Fruit fly (Drosophila melanogaster) ovary, adult (tissue): Measurements from ENCODE around the gene CG16717.

Experiments
- CG17801 ChIP-seq: fragments of 200-800 bp; optimal IDR thresholded peaks from 2 replicates; lab custom pipeline; 2019; ENCODE audit warnings: missing biosample characterization, mild to moderate bottlenecking, missing genetic modification characterization, moderate library complexity; ENCODE audit not compliant: partially characterized antibody

CG16717 gene

DNA sequence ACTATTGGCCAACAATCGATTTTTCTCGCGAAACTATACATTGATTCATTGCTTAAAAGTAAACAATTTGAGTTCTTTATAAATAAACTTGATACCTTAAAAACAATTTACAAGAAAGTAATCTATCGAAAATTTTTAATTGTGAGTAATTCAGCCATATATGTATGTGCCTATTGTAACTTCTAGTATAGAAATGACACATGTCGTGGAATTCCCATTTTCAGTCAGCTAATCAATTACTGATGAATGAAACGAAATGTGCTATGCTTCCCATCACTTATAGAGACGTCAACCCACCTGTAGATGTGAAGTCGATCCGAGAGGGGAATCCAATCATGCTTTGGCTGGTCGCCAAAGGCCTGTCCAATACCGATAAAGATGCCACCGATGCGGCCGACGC, 32.2 kb downstream of the CG16717 start:
- TF ChIP-seq CG17801 (GFP tag; lab: Kevin White, UChicago): no peak

DNA sequence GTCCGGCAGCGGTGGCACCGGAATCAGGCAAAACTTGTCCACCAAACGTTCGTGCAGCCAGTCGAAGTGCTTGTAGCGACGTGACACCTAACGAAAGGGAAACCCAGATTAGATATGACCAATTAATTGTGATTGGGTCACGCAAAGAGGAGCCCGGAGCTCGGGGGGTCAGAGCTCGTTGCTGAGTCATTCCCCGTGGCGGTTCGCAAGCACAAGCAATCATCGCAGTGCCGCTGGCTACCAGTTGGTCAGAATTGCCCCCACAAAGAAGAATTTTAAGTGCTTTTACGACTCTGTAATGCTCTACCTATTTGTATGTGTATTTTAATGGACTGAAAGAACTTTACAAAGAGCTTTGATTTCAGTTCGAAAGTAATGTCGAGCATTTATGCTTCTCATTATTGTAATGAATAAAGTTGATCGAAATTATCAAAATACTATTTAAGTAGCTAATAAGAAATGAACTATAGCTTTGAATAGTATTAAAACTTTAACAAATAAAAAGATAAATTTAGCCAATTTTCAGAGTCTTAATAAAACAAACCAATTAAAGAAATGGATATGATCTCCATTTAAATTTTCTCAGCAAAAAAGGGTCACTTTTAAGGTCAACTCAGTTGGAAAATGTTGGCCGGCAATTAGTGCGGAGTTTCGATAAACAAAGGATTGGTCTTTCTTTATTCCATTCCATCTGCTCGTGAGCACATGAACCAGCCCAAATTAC, 33.2 kb downstream of the CG16717 start:
- TF ChIP-seq CG17801 (GFP tag; lab: Kevin White, UChicago): no peak

DNA sequence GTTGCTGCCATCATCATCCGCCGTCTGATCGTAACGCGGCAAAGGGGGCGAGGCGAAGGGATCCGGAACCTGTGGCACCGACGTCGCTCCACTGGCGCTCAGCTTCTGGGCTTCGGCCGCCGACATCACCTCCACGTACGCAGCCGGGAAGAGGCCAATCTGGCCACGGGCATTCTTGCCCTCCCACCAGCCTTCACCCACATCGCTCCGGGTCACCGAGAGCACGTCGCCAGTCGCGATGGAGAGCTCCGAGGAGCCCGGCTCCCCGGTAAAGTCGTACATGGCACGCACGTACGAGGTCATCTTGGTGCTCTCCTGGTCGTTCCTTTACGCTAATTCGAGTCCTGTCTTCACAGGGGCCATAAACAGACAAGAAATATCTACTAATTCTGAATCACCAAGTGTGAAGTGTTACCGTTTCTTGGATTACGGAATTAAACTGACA, 34.4 kb downstream of the CG16717 start, which contains the start of gene SH3PX1:
SH3PX1 (minus strand) TSS at position 445 of the 445 bp plus-strand sequence.
- TF ChIP-seq CG17801 (GFP tag; lab: Kevin White, UChicago): no peak

DNA sequence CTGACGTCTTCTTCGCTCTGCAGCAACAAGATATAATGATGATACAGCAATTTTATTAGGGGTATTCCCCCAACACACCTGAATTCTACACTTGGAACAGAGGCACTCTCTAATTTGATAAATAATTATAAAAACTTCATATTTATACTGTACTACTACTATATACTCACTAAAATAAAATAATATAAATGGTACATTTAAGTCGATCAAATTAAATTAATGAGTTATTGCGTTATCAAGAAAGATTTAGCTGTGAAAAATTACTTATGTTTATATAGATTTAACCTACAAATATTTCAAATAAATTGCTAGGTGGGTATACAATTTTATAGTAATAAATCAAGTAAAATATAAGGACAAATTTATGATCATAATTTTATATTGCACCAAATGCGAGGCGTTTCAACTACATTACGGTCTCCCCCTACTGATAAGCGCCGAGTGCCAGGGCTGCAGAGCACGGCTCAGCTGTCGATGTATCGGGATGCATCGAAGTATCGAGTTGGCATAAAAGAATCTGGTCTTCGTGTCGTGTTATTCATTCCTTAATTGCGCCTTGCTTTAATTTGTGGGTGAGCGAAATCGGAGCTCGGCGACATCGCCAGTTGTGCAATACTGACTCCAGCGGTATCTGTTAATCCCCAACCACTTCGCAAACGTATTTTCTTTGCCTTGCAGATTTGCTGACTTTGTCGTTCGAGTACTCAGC, 35.0 kb downstream of the CG16717 start, which contains the start of gene vsg:
vsg (plus strand) TSS at position 497 of the 709 bp plus-strand sequence.
- peak; percentile 66 for TF ChIP-seq CG17801 (GFP tag; lab: Kevin White, UChicago)

DNA sequence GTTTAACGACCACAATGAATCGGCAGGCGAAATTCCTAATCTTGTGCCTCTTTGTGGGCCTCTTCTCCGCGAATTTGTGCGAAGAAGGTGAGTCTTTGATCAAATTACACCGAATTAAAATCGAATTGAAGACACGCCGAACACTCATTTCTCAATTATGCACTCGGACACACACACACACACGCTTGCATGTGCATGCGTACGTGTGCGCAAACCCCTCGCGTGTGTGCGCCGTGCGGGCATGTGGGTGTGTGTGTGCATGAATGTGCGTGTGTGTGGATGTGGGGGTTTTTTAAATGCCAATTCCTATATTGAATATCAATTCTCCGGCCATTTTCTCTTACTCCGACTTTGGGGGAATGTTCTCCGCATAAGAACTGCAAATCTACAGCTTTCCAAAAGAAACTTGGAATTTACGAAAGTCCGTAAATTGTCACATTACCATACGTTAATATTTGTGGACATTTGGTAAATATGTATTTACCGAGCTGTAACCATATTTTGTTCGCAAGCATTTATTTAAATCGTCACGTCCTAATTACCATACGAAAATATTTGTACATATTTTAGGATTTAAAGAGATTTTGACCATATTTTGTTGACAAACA, 35.6 kb downstream of the CG16717 start:
- TF ChIP-seq CG17801 (GFP tag; lab: Kevin White, UChicago): no peak

DNA sequence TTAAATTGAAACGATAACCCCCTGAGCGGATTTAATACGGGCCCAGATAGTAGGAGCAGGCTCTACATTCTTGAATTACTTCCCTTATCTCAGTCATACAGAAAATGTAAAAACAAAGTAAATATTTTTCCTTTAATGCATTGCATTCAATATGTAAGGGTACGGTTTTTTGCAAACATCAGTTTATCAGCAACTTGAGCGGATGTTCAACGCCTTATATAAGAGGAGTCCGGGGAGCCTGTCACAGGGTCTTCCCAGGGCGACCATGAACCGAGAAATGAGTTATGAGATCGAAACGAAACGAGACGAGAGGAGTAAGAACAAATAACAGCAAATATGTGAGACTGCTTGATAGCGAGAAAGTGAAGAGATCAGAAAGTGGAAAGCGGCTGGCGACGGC, 37.6 kb downstream of the CG16717 start:
- TF ChIP-seq CG17801 (GFP tag; lab: Kevin White, UChicago): no peak

DNA sequence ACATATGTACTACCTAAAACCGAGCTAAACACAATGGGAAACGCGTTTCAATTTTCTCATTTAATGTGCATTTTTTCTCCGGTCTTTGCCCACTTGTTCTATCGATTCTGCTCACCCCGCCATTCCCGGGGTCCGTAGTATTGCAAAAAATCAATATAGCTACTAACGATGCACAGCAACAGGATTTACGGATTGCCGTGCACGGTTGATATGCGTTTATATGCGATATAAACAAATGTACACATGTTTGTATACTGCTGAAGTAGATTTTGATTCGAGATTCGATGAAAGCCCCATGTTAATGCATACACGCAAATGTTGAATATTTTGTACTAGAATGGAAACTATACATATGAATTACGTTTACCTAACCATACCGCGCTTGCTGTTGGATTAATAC, 38.1 kb downstream of the CG16717 start:
- no peak for TF ChIP-seq CG17801 (GFP tag; lab: Kevin White, UChicago)

DNA sequence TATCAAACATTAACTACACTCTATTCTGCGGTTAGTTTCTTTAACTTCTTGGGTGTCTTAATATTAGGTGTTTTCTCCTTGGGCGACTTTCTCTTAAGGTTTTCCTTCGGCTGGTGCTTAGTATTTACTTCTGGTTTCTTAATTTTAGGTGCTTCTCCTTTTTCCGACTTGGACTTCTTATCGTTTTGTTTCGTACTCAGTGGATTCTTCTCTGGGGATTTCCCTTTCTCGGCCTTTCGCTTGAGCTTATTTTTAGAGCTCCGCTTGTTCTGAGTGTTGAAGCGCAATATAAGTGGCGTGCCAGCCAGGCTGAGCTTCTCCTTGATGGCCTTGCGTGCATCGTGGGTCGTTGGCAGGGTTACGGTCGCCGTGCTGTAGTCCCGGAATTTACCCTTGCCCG, 38.8 kb downstream of the CG16717 start:
- TF ChIP-seq CG17801 (GFP tag; lab: Kevin White, UChicago): no peak

DNA sequence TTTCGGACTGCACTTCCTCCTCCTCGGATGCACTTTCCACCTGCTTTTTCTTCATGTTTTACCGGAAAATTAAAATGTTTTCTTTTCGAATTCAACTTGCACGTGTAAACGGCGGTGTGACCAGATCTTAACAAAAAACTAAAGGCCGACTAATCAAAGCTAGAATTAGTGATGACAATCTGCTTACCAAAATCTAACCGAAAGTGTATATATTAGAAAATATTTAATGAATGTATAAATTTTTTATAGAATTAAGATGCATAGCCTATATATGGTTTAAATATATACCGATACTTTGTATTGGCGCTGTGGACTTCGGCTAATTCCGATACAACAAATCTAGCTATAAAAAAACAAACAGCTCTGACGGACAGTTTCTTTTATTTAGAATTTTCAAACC, 39.9 kb downstream of the CG16717 start, which contains the start of the genes CG18178 and CG14174:
CG18178 (minus strand) TSS at position 216 of the 400 bp plus-strand sequence.
CG14174 (plus strand) TSS at position 400 of the 400 bp plus-strand sequence.
- TF ChIP-seq CG17801 (GFP tag; lab: Kevin White, UChicago): peak; percentile 78

DNA sequence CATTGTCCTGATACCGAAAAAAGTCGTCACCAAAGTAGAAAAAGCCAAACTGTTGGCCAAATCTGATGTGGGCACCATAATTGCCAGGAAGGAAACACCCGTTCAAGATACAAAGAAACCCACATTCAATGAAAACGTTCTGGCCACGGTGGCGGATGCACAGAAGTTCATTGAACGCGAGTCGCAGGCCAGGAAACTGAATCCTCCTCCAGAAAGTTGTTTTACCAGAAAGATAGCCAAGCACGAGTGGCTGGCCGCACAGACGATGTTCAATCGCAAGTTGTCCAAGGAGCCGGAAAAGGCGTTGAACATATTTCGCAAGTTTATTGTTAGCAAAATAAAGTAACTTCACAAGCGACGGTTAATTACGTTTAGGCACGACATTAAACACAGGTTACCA, 41.1 kb downstream of the CG16717 start:
- TF ChIP-seq CG17801 (GFP tag; lab: Kevin White, UChicago): no peak

DNA sequence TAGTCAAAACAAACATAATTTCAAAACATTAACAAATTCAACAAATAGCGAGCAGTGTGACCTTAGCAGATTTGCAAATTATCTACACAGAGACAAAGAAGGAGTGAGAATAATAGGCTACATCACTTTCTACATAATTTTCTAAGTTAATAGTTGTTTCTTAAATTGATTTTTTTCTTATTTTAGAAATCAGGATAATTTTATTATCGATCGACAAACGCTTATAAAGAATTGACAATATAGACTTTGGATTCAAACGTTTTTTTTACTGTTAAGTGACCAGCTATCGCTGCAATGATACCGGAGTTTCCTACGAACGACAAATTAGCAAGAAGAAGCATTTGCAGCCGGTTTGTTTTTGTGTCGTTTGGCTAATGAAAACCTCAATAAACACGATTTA, 44.1 kb downstream of the CG16717 start, which contains the start of the genes nbs and defl:
nbs (minus strand) TSS at position 87 of the 400 bp plus-strand sequence.
defl (plus strand) TSS at position 316 of the 400 bp plus-strand sequence.
- peak; percentile 63 for TF ChIP-seq CG17801 (GFP tag; lab: Kevin White, UChicago)

DNA sequence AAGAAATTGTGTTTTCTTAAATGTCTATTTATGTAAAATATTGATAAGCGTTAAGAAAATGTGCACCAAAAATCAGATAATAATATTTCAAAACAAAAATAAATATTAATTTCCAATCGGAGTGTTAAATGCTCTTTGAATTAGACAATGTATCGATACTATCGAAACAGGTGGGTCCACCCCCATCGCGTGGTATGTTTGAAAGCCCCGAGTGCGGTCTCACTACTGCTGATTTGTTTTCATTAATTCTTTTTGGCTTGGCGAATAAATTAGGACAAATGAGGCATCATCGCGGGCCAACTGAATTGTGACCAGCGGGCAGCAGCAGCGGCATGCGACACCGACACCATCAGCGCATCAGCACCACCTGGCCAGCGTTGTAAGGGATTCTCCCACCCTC, 47.7 kb downstream of the CG16717 start, which contains the start of gene Naa60:
Naa60 (plus strand) TSS at position 189 of the 400 bp plus-strand sequence.
- peak; percentile 28 for TF ChIP-seq CG17801 (GFP tag; lab: Kevin White, UChicago)

DNA sequence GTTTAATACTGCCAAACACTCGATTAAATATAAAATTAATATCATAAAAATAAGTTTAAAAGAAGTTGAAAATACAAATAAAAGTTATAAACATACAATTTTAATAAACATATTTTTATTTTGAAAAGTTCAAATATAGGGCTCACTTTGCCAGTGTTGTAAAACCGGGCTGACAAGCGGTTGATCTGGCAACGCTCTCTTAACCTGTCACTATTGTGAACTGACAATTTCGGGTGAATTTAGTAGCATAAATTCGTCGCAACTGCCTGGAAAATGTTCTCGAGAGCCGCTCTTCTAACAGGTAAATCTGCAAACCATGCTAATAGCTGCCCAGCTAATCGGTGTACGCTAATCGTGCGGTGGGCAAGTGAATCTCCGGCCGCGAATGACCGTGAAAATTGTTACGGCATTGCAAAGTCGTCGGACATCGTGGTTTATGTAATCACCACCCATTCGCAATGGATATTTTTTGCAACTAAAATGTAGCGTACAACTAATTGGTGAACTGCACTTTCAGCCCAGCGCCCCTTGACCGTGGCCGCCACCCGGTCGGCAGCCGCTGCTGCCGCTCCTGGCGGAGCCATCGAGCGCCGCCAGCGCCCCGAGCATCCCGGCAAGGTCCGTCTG, 50.9 kb downstream of the CG16717 start, which contains the start of gene ATPsynB:
ATPsynB (plus strand) TSS at position 205 of the 627 bp plus-strand sequence.
- TF ChIP-seq CG17801 (GFP tag; lab: Kevin White, UChicago): no peak
